Fruit fly (Drosophila melanogaster): ENCODE results near the gene CG33695.

- TF ChIP-seq insv (optimal IDR thresholded peaks at IDR 0.05) = no peak
- TF ChIP-seq h (optimal IDR thresholded peaks at IDR 0.05) = no peak
- no peak for TF ChIP-seq Sin3A (optimal IDR thresholded peaks at IDR 0.05)
- TF ChIP-seq psq (optimal IDR thresholded peaks at IDR 0.05) = no peak
- no peak for TF ChIP-seq ttk (optimal IDR thresholded peaks at IDR 0.05)
Measured at dm6 chr2L:11318464-11318863, 40.6 kb downstream of the CG33695 start.
